Worm (Caenorhabditis elegans): ENCODE results near the gene hsp-17.
A peak's percentile ranks its signal among the peaks of the same experiment; 100 is the strongest.

hsp-17 gene

DNA sequence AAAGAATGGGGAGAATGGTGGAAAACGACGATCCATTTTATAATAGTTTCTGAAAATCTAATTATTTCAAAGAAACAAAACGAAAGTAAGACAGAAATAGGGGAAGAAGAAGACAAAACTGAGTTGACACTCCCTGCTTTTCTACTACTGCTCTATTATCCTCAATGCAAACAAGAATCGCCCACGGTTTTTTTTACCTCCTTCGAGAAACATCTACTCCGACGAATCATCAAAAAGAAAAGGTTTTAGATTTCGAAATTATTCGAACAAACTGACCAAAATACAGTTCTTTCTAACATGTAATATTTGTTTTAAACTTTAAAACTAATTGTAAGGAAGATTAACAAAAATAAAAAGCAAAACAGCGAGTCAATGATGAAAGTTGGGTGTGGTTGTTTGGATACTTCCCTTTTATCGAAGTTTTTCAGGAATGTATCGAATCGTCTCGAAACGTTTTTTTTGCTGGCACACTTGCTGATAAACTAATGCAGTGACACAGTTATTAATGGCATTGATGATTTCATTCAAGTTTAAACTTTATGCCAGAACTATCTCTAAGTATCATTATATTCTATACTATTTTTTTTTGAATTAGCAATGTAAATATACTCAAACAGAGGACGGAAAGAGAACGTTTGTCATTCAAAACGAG lies at the start of gene hsp-17:
Gene hsp-17, minus strand, starts transcription at position 51 of the 652 bp plus-strand sequence.
- TF ChIP-seq efl-1 (optimal IDR thresholded peaks at IDR 0.05) (no peak), efl-1 (GFP tag; optimal IDR thresholded peaks at IDR 0.05 in 1 of 2) (peak in 1 of 2 experiments; percentile 45), nhr-71 (tag; optimal IDR thresholded peaks at IDR 0.05) (no peak), zip-4 (GFP tag; optimal IDR thresholded peaks at IDR 0.05) (no peak), elt-2 (tag; optimal IDR thresholded peaks at IDR 0.05) (peak; percentile 66), ceh-88 (GFP tag; IDR thresholded peaks at IDR 0.05) (no peak), ces-1 (GFP tag; optimal IDR thresholded peaks at IDR 0.05) (no peak), pqm-1 (tag; optimal IDR thresholded peaks at IDR 0.05) (peak; percentile 24)

DNA sequence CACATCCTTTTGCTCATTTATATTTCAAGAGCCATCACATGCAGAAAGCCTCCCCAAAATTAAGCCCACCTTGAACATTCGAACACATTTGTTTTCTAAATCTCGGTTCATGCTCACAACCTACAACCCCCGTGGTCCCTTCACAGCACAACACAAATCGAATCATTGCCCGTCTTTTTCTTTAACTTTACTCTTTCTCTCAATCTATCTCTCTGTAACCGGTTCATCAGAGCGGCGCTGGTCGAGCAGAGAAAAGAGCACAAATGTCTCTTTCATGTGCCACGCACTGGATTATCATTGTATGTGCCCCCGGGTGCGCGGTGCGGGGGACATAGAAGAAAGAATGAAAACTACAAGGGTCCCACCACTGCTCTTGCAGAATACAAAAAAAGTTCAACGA lies 49.6 kb upstream of the hsp-17 start:
- TF ChIP-seq dsc-1 (tag; optimal IDR thresholded peaks at IDR 0.05) (peak; percentile 23), lin-39 (tag; optimal IDR thresholded peaks at IDR 0.05) (no peak), nhr-19 (GFP tag; conservative IDR thresholded peaks at IDR 0.05) (no peak), nhr-20 (tag; optimal IDR thresholded peaks at IDR 0.05) (no peak), efl-1 (optimal IDR thresholded peaks at IDR 0.05) (no peak), efl-1 (GFP tag; optimal IDR thresholded peaks at IDR 0.05 in 1 of 2) (no peak), ceh-88 (GFP tag; IDR thresholded peaks at IDR 0.05) (no peak), lin-14 (GFP tag; optimal IDR thresholded peaks at IDR 0.05) (peak; percentile 43), rnt-1 (tag; optimal IDR thresholded peaks at IDR 0.05) (peak; percentile 6), mep-1 (tag; optimal IDR thresholded peaks at IDR 0.05) (peak; percentile 1), fkh-10 (GFP tag; optimal IDR thresholded peaks at IDR 0.05) (peak; percentile 2)

DNA sequence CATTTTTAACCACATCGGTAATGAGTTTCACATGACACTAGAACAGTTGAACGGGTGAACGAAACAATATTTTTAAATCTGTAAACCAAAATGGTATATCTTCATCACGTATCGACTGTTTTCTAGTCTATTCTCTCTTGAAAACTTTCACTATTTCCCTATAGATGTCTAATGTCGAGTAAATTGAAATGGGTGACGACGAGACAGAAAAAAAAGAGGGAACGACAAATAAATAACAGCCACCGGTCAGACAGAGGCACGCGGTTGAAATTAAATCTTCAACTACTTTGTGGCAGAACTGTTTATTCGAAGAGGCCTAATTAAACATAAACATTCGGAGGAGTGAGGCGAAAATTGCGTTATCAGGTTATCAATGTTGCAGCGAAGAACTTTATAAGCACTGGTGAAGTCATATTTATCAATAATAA lies 48.7 kb upstream of the hsp-17 start:
- TF ChIP-seq nhr-71 (tag; optimal IDR thresholded peaks at IDR 0.05): peak; percentile 20
- TF ChIP-seq nhr-19 (GFP tag; conservative IDR thresholded peaks at IDR 0.05): no peak
- no peak for TF ChIP-seq ets-5 (GFP tag; IDR thresholded peaks at IDR 0.05)
- TF ChIP-seq efl-1 (optimal IDR thresholded peaks at IDR 0.05): no peak
- TF ChIP-seq efl-1 (GFP tag; optimal IDR thresholded peaks at IDR 0.05 in 1 of 2): no peak
- TF ChIP-seq C16A3.4 (tag; optimal IDR thresholded peaks at IDR 0.05): no peak
- TF ChIP-seq nhr-47 (tag; optimal IDR thresholded peaks at IDR 0.05): no peak
- TF ChIP-seq irx-1 (tag; optimal IDR thresholded peaks at IDR 0.05): no peak
- TF ChIP-seq hpl-2 (GFP tag; optimal IDR thresholded peaks at IDR 0.05): no peak
- no peak for TF ChIP-seq pax-3 (tag; optimal IDR thresholded peaks at IDR 0.05)
- no peak for TF ChIP-seq ceh-90 (tag; optimal IDR thresholded peaks at IDR 0.05)
- TF ChIP-seq lin-13 (GFP tag; optimal IDR thresholded peaks at IDR 0.05): no peak
- TF ChIP-seq C34B4.2 (tag; optimal IDR thresholded peaks at IDR 0.05): no peak
- TF ChIP-seq aha-1 (tag; optimal IDR thresholded peaks at IDR 0.05): no peak
- TF ChIP-seq ceh-88 (GFP tag; IDR thresholded peaks at IDR 0.05): no peak
- TF ChIP-seq ceh-82 (tag; optimal IDR thresholded peaks at IDR 0.05): no peak
- no peak for TF ChIP-seq ceh-63 (GFP tag; optimal IDR thresholded peaks at IDR 0.05)
- no peak for TF ChIP-seq lsy-2 (tag; optimal IDR thresholded peaks at IDR 0.05)
- no peak for TF ChIP-seq ztf-4 (tag; optimal IDR thresholded peaks at IDR 0.05)
- no peak for TF ChIP-seq tlp-1 (tag; optimal IDR thresholded peaks at IDR 0.05)
- no peak for TF ChIP-seq nhr-237 (tag; optimal IDR thresholded peaks at IDR 0.05)
- no peak for TF ChIP-seq nhr-76 (tag; optimal IDR thresholded peaks at IDR 0.05)
- no peak for TF ChIP-seq F16B12.6 (tag; optimal IDR thresholded peaks at IDR 0.05)
- no peak for TF ChIP-seq nhr-12 (tag; optimal IDR thresholded peaks at IDR 0.05)
- no peak for TF ChIP-seq sox-4 (tag; optimal IDR thresholded peaks at IDR 0.05)
- no peak for TF ChIP-seq ama-1 (optimal IDR thresholded peaks at IDR 0.05)
- no peak for TF ChIP-seq fkh-4 (tag; optimal IDR thresholded peaks at IDR 0.05; ENCODE audit: borderline replicate concordance)
- no peak for TF ChIP-seq ztf-11 (tag; optimal IDR thresholded peaks at IDR 0.05)
- no peak for TF ChIP-seq egl-27 (tag; optimal IDR thresholded peaks at IDR 0.05)
- no peak for TF ChIP-seq ces-1 (GFP tag; optimal IDR thresholded peaks at IDR 0.05)
- TF ChIP-seq hlh-4 (tag; optimal IDR thresholded peaks at IDR 0.05): no peak
- TF ChIP-seq pqm-1 (tag; optimal IDR thresholded peaks at IDR 0.05): no peak
- TF ChIP-seq lin-14 (GFP tag; optimal IDR thresholded peaks at IDR 0.05): peak; percentile 78
- no peak for TF ChIP-seq lir-3 (tag; optimal IDR thresholded peaks at IDR 0.05; ENCODE audit: poor library complexity)
- no peak for TF ChIP-seq fkh-10 (GFP tag; optimal IDR thresholded peaks at IDR 0.05)
- TF ChIP-seq elt-3 (tag; optimal IDR thresholded peaks at IDR 0.05): peak in 1 of 6 experiments; percentile 41
- TF ChIP-seq vab-15 (tag; optimal IDR thresholded peaks at IDR 0.05): no peak
- TF ChIP-seq nhr-85 (tag): peak; percentile 6
- no peak for TF ChIP-seq unc-130 (tag; optimal IDR thresholded peaks at IDR 0.05)
- TF ChIP-seq nhr-28 (tag; optimal IDR thresholded peaks at IDR 0.05): no peak
- TF ChIP-seq fos-1 (tag; optimal IDR thresholded peaks at IDR 0.05): no peak
